Fruit fly (Drosophila melanogaster): ENCODE results near the gene Kif19A.

Gene Kif19A

dm6 chr3R:14088887-14089567 is 29.2 kb downstream of the Kif19A start, which contains the start of gene Npc2b (continued):
- TF ChIP-seq ara (GFP tag; IDR thresholded peaks at IDR 0.05), result no peak
- TF ChIP-seq cg (GFP tag; optimal IDR thresholded peaks at IDR 0.05), result no peak
- peak; percentile 65 for TF ChIP-seq mam (GFP tag; optimal IDR thresholded peaks at IDR 0.05)
- peak; percentile 27 for TF ChIP-seq Oli (tag; optimal IDR thresholded peaks at IDR 0.05)
- TF ChIP-seq cad (GFP tag; optimal IDR thresholded peaks at IDR 0.05), result no peak
- TF ChIP-seq CG2202 (tag; optimal IDR thresholded peaks at IDR 0.05), result no peak
- no peak for TF ChIP-seq CG10431 (GFP tag; optimal IDR thresholded peaks at IDR 0.05)
- peak; percentile 47 for TF ChIP-seq bab2 (GFP tag; optimal IDR thresholded peaks at IDR 0.05)
- no peak for TF ChIP-seq CG3726 (GFP tag; IDR thresholded peaks at IDR 0.05)
- no peak for TF ChIP-seq sc (optimal IDR thresholded peaks at IDR 0.05)
- peak; percentile 14 for TF ChIP-seq sc (GFP tag; optimal IDR thresholded peaks at IDR 0.05)
- peak; percentile 39; the same call in 1 of the 2 replicates for TF ChIP-seq CG13287 (GFP tag; IDR thresholded peaks at IDR 0.05; ENCODE audit: partially characterized antibody)
- TF ChIP-seq tna (GFP tag; IDR thresholded peaks at IDR 0.05; ENCODE audit: partially characterized antibody), result no peak
- TF ChIP-seq Dbx (GFP tag; IDR thresholded peaks at IDR 0.05), result peak; percentile 81
- peak; percentile 81 for TF ChIP-seq slbo (GFP tag; IDR thresholded peaks at IDR 0.05)
- TF ChIP-seq tio (GFP tag; optimal IDR thresholded peaks at IDR 0.05), result peak; percentile 35
- peak; percentile 43 for TF ChIP-seq Dp (GFP tag; optimal IDR thresholded peaks at IDR 0.05)
- no peak for TF ChIP-seq Awh (GFP tag; IDR thresholded peaks at IDR 0.05)
- peak; percentile 41 for TF ChIP-seq CG3407 (GFP tag; optimal IDR thresholded peaks at IDR 0.05)
- TF ChIP-seq CG4360 (GFP tag; IDR thresholded peaks at IDR 0.05), result 0 out of 2 replicates have a peak, but pooled peaks have one; percentile 28
- peak; percentile 39 for TF ChIP-seq CG10267 (tag; optimal IDR thresholded peaks at IDR 0.05)
- no peak for TF ChIP-seq z (GFP tag; IDR thresholded peaks at IDR 0.05)
- peak; percentile 72 for TF ChIP-seq Hmr (GFP tag; optimal IDR thresholded peaks at IDR 0.05)
- TF ChIP-seq Jarid2 (GFP tag; optimal IDR thresholded peaks at IDR 0.05), result peak; percentile 34
- no peak for TF ChIP-seq CG2129 (GFP tag; IDR thresholded peaks at IDR 0.05; ENCODE audit: partially characterized antibody)
- peak; percentile 55 for TF ChIP-seq Fer3 (tag; optimal IDR thresholded peaks at IDR 0.05)
- TF ChIP-seq shn (GFP tag; optimal IDR thresholded peaks at IDR 0.05), result peak; percentile 49
- no peak for TF ChIP-seq CG12299 (tag; optimal IDR thresholded peaks at IDR 0.05)
- no peak for TF ChIP-seq Hmx (GFP tag; optimal IDR thresholded peaks at IDR 0.05)
- TF ChIP-seq Spps (tag; optimal IDR thresholded peaks at IDR 0.05), result no peak
- TF ChIP-seq peb (GFP tag; IDR thresholded peaks at IDR 0.05), result no peak; the same call in 1 of the 2 replicates
- peak; percentile 70 for TF ChIP-seq Chrac-16 (GFP tag; optimal IDR thresholded peaks at IDR 0.05)
- TF ChIP-seq tap (tag; optimal IDR thresholded peaks at IDR 0.05), result peak; percentile 30
- peak; percentile 11 for TF ChIP-seq scrt (GFP tag; optimal IDR thresholded peaks at IDR 0.05)
- TF ChIP-seq Antp (GFP tag; optimal IDR thresholded peaks at IDR 0.05), result peak; percentile 33
- TF ChIP-seq stc (GFP tag; IDR thresholded peaks at IDR 0.05), result peak; percentile 9; the same call in 1 of the 2 replicates
- TF ChIP-seq sens (GFP tag), result peak; percentile 92
- peak; percentile 80 for TF ChIP-seq amos (GFP tag; IDR thresholded peaks at IDR 0.05; ENCODE audit: partially characterized antibody)
- TF ChIP-seq insv (GFP tag; optimal IDR thresholded peaks at IDR 0.05), result peak in 1 of 2 experiments; percentile 46
- TF ChIP-seq C15 (GFP tag; IDR thresholded peaks at IDR 0.05), result no peak
- no peak for TF ChIP-seq D19B (GFP tag; optimal IDR thresholded peaks at IDR 0.05)
- peak; percentile 40 for TF ChIP-seq CG8388 (GFP tag; optimal IDR thresholded peaks at IDR 0.05)
- TF ChIP-seq abd-A (tag; optimal IDR thresholded peaks at IDR 0.05), result no peak
- peak; percentile 71 for TF ChIP-seq CG1602 (GFP tag; optimal IDR thresholded peaks at IDR 0.05)
- peak; percentile 79 for TF ChIP-seq CG32532 (GFP tag; IDR thresholded peaks at IDR 0.05)
- TF ChIP-seq B-H2 (GFP tag; optimal IDR thresholded peaks at IDR 0.05), result peak; percentile 26
- TF ChIP-seq BtbVII (GFP tag; optimal IDR thresholded peaks at IDR 0.05), result peak; percentile 32
- no peak for TF ChIP-seq zen2 (GFP tag; IDR thresholded peaks at IDR 0.05; ENCODE audit: partially characterized antibody)
- peak; percentile 88 for TF ChIP-seq zf30C (GFP tag; optimal IDR thresholded peaks at IDR 0.05)
- TF ChIP-seq toy (GFP tag; IDR thresholded peaks at IDR 0.05), result no peak
